Fruit fly (Drosophila melanogaster): ENCODE measurements around the gene CG2162.

CG2162 gene

DNA sequence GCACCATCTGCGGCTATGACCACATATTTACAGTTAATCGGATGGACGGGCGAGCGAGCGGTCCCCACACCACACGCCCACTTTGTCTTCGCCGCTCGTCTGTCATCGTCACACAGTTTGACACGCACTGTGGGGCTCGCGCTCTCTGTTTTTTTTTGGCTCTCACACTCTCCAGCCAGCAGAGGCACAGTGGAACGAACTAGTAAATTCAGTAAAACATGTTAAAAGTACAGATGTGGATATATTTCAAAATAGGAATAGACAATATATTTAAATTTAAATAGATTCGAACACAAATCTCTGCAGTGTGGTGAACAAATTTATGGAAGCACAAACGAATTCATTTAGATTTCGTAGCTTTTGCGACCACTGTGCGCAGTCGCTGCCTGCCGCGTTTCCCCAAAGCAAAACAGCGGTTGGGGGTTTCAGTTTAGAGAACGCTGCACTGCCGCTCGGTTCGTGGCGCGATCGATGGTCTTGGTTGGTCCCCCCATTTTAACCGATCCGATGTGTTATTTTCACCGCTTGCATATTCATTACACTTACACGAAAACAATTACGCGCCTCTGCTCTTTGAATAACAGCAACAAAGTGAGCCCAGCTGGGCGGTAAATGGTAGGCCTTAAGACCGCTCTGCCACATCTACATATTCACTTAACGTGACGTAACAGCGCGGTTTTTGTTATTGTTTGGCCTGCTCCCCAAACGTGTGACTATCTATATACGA is 46.3 kb downstream of the CG2162 start (continued):
- peak; percentile 99 for TF ChIP-seq CG17328 (GFP tag; IDR thresholded peaks at IDR 0.05)
- TF ChIP-seq repo (GFP tag; optimal IDR thresholded peaks at IDR 0.05) = peak; percentile 91
- peak; percentile 97; the same call in 2 of the 3 replicates for TF ChIP-seq Mrtf (GFP tag; IDR thresholded peaks at IDR 0.05)
- TF ChIP-seq CG15073 (GFP tag; optimal IDR thresholded peaks at IDR 0.05) = peak; percentile 87
- peak; percentile 19 for TF ChIP-seq CG15479 (GFP tag; optimal IDR thresholded peaks at IDR 0.05)
- peak; percentile 99 for TF ChIP-seq CG3847 (GFP tag; IDR thresholded peaks at IDR 0.05)
- TF ChIP-seq BtbVII (GFP tag; optimal IDR thresholded peaks at IDR 0.05) = peak; percentile 99
- TF ChIP-seq Abd-B (GFP tag; optimal IDR thresholded peaks at IDR 0.05) = peak; percentile 96
- peak; percentile 98 for TF ChIP-seq Spps (tag; optimal IDR thresholded peaks at IDR 0.05)
- peak; percentile 83 to 86 for TF ChIP-seq Trl (optimal IDR thresholded peaks at IDR 0.05)
- peak; percentile 97 for TF ChIP-seq Trl (GFP tag; optimal IDR thresholded peaks at IDR 0.05)
- peak; percentile 98 for TF ChIP-seq NFAT (GFP tag; IDR thresholded peaks at IDR 0.05)
- peak; percentile 98 for TF ChIP-seq schlank (tag; optimal IDR thresholded peaks at IDR 0.05)
- peak; percentile 94 for TF ChIP-seq slp2 (GFP tag; optimal IDR thresholded peaks at IDR 0.05)
- TF ChIP-seq zen (tag; optimal IDR thresholded peaks at IDR 0.05) = peak; percentile 94
- peak; percentile 99 for TF ChIP-seq CG12769 (tag; optimal IDR thresholded peaks at IDR 0.05)
- peak; percentile 96 for TF ChIP-seq CG9215 (GFP tag; IDR thresholded peaks at IDR 0.05)
- TF ChIP-seq D (optimal IDR thresholded peaks at IDR 0.05) = no peak
- peak; percentile 98 for TF ChIP-seq D (GFP tag; optimal IDR thresholded peaks at IDR 0.05)
- TF ChIP-seq jing (GFP tag; optimal IDR thresholded peaks at IDR 0.05) = peak; percentile 96
- TF ChIP-seq ssp (GFP tag; IDR thresholded peaks at IDR 0.05) = peak; percentile 92
- TF ChIP-seq GATAe (GFP tag; conservative IDR thresholded peaks at IDR 0.05) = peak; percentile 94
- peak; percentile 94 for TF ChIP-seq CG7357 (GFP tag; IDR thresholded peaks at IDR 0.05)
- TF ChIP-seq jumu (GFP tag; optimal IDR thresholded peaks at IDR 0.05) = peak; percentile 95
- TF ChIP-seq Nf-YA (GFP tag; IDR thresholded peaks at IDR 0.05) = peak; percentile 96
- peak; percentile 97 for TF ChIP-seq CG30431 (GFP tag; optimal IDR thresholded peaks at IDR 0.05)
- peak; percentile 96 for TF ChIP-seq CG4282 (GFP tag; optimal IDR thresholded peaks at IDR 0.05)
- no peak for TF ChIP-seq CG2129 (GFP tag; IDR thresholded peaks at IDR 0.05; ENCODE audit: partially characterized antibody)
- TF ChIP-seq CG6854 (GFP tag; optimal IDR thresholded peaks at IDR 0.05) = peak; percentile 99
- peak; percentile 99 for TF ChIP-seq CG32767 (GFP tag; IDR thresholded peaks at IDR 0.05)
- peak; percentile 98 for TF ChIP-seq salm (tag; optimal IDR thresholded peaks at IDR 0.05)
- TF ChIP-seq CG43689 (GFP tag; IDR thresholded peaks at IDR 0.05) = peak; percentile 95
- peak; percentile 98 for TF ChIP-seq CG2712 (tag; optimal IDR thresholded peaks at IDR 0.05)
- peak; percentile 98 for TF ChIP-seq CG11247 (GFP tag; IDR thresholded peaks at IDR 0.05)
- TF ChIP-seq Doc3 (GFP tag; IDR thresholded peaks at IDR 0.05; ENCODE audit: partially characterized antibody) = peak; percentile 66; the same call in 2 of the 3 replicates
- peak; percentile 99 for TF ChIP-seq CG2120 (GFP tag; optimal IDR thresholded peaks at IDR 0.05)
- TF ChIP-seq gt (GFP tag; IDR thresholded peaks at IDR 0.05) = peak; percentile 94
- TF ChIP-seq shn (GFP tag; optimal IDR thresholded peaks at IDR 0.05) = peak; percentile 92
- TF ChIP-seq dmrt99B (tag; optimal IDR thresholded peaks at IDR 0.05) = peak; percentile 98
- TF ChIP-seq CG7839 (tag; optimal IDR thresholded peaks at IDR 0.05) = peak; percentile 98
- TF ChIP-seq HHEX (GFP tag; optimal IDR thresholded peaks at IDR 0.05) = peak; percentile 99
- peak; percentile 76 for TF ChIP-seq CG34224 (GFP tag; IDR thresholded peaks at IDR 0.05; ENCODE audit: partially characterized antibody)
- TF ChIP-seq pum (GFP tag; optimal IDR thresholded peaks at IDR 0.05) = peak; percentile 94
- TF ChIP-seq CG13424 (tag; optimal IDR thresholded peaks at IDR 0.05) = peak; percentile 98
- peak; percentile 97 for TF ChIP-seq CG4730 (GFP tag; IDR thresholded peaks at IDR 0.05)
- peak; percentile 99 for TF ChIP-seq ci (GFP tag; IDR thresholded peaks at IDR 0.05)
- peak; percentile 97 for TF ChIP-seq CG4854 (GFP tag; optimal IDR thresholded peaks at IDR 0.05)
- TF ChIP-seq lola (GFP tag; optimal IDR thresholded peaks at IDR 0.05) = peak in 1 of 3 experiments; percentile 94
- peak; percentile 95 for TF ChIP-seq CG15011 (GFP tag; optimal IDR thresholded peaks at IDR 0.05)
- peak; percentile 86 for TF ChIP-seq hb (GFP tag; IDR thresholded peaks at IDR 0.05; ENCODE audit: partially characterized antibody)
